Worm (Caenorhabditis elegans) whole organism, L1 larva: Measurements from ENCODE around the gene C07E3.10.
A peak's percentile ranks its signal among the peaks of the same experiment; 100 is the strongest.

ENCODE experiments used
- C16A3.4 ChIP-seq: fragments of 150-350 bp; optimal IDR thresholded peaks from 2 replicates; lab custom pipeline; 2014; ENCODE audit warnings: missing biosample characterization, missing genetic modification characterization
- F16B12.6 ChIP-seq: fragments of 150-350 bp; optimal IDR thresholded peaks from 2 replicates; lab custom pipeline; 2014; ENCODE audit warnings: missing biosample characterization, missing genetic modification characterization
- alr-1 ChIP-seq: fragments of 200-800 bp; sonication (Bioruptor generic); optimal IDR thresholded peaks from 2 replicates; lab custom pipeline; 2018; ENCODE audit warnings: borderline replicate concordance, mild to moderate bottlenecking, missing genetic modification characterization, missing compliant biosample characterization
- blmp-1 ChIP-seq: fragments of 150-350 bp; optimal IDR thresholded peaks from 2 replicates; lab custom pipeline; 2014; ENCODE audit warnings: missing biosample characterization, missing genetic modification characterization
- ceh-63 ChIP-seq: fragments of 200-800 bp; sonication (Bioruptor generic); optimal IDR thresholded peaks from 2 replicates; lab custom pipeline; 2018; ENCODE audit warnings: mild to moderate bottlenecking, missing genetic modification characterization, missing compliant biosample characterization
- ceh-8 ChIP-seq: fragments of 200-800 bp; sonication (Bioruptor generic); optimal IDR thresholded peaks from 2 replicates; lab custom pipeline; 2018; ENCODE audit warnings: mild to moderate bottlenecking, missing genetic modification characterization, moderate library complexity, missing compliant biosample characterization
- ceh-82 ChIP-seq, 3 experiments: fragments of 150-350 bp in 1 of 3; sonication (generic microtip) in 2 of 3; optimal IDR thresholded peaks; 2 replicates each; lab custom pipeline; 2014 to 2017; ENCODE audit warnings: missing biosample characterization in 3 of 3, missing genetic modification characterization in 3 of 3
- ces-1 ChIP-seq: fragments of 150-350 bp; optimal IDR thresholded peaks from 2 replicates; lab custom pipeline; 2014; ENCODE audit warnings: missing biosample characterization, missing genetic modification reagents, missing genetic modification characterization
- dpl-1 ChIP-seq, 3 experiments: fragments of 150-350 bp in 2 of 3; sonication (generic microtip) in 1 of 3; optimal IDR thresholded peaks; 2 replicates each; lab custom pipeline; 2014 to 2017; ENCODE audit warnings: missing biosample characterization in 3 of 3, missing genetic modification characterization in 3 of 3, missing genetic modification reagents in 3 of 3
- efl-1 ChIP-seq, 4 experiments: fragments of 150-350 bp; optimal IDR thresholded peaks in 3 of 4; peaks in 1 of 4; 1 replicate in 1 of 4; 2 replicates in 3 of 4; lab custom pipeline; 2014; ENCODE audit warnings: missing biosample characterization in 2 of 4, missing genetic modification characterization in 2 of 4, missing genetic modification reagents in 2 of 4
- efl-3 ChIP-seq: fragments of 200-800 bp; sonication (Bioruptor generic); optimal IDR thresholded peaks from 2 replicates; lab custom pipeline; 2018; ENCODE audit warnings: mild to moderate bottlenecking, missing genetic modification characterization, missing compliant biosample characterization
- egl-27 ChIP-seq, 2 experiments: fragments of 150-350 bp in 1 of 2; sonication (generic microtip); optimal IDR thresholded peaks; 3 replicates each; lab custom pipeline; 2017 to 2018; ENCODE audit warnings: missing biosample characterization in 2 of 2, missing genetic modification characterization in 2 of 2, missing genetic modification reagents in 2 of 2
- elt-2 ChIP-seq: sonication (generic microtip); optimal IDR thresholded peaks from 2 replicates; lab custom pipeline; 2016; ENCODE audit warnings: missing genetic modification characterization, mild to moderate bottlenecking, inconsistent platforms, missing compliant biosample characterization, missing genetic modification reagents
- ets-5 ChIP-seq: fragments of 200-800 bp; sonication (Bioruptor generic); IDR thresholded peaks from 2 replicates; pipeline ENCODE4 v1.3.6; 2022; ENCODE audit warnings: missing genetic modification characterization, missing compliant biosample characterization
- fkh-4 ChIP-seq: sonication (generic microtip); optimal IDR thresholded peaks from 2 replicates; lab custom pipeline; 2016; ENCODE audit warnings: missing compliant biosample characterization, missing genetic modification characterization, borderline replicate concordance
- fos-1 ChIP-seq: fragments of 150-350 bp; optimal IDR thresholded peaks from 2 replicates; lab custom pipeline; 2014; ENCODE audit warnings: missing biosample characterization, missing genetic modification characterization
- hlh-17 ChIP-seq: fragments of 200-800 bp; sonication (Bioruptor generic); optimal IDR thresholded peaks from 2 replicates; lab custom pipeline; 2018; ENCODE audit warnings: missing genetic modification characterization, mild to moderate bottlenecking, missing compliant biosample characterization, moderate library complexity, borderline replicate concordance
- irx-1 ChIP-seq: sonication (generic microtip); optimal IDR thresholded peaks from 2 replicates; lab custom pipeline; 2016; ENCODE audit warnings: missing genetic modification characterization, missing compliant biosample characterization
- isw-1 ChIP-seq: fragments of 200-800 bp; sonication (Bioruptor generic); IDR thresholded peaks from 2 replicates; pipeline ENCODE4 v1.3.6; 2022; ENCODE audit warnings: missing genetic modification characterization, missing compliant biosample characterization
- jun-1 ChIP-seq: fragments of 150-350 bp; optimal IDR thresholded peaks from 2 replicates; lab custom pipeline; 2014; ENCODE audit warnings: missing biosample characterization, missing genetic modification reagents, missing genetic modification characterization
- lin-14 ChIP-seq: fragments of 200-800 bp; sonication (Bioruptor generic); optimal IDR thresholded peaks from 2 replicates; lab custom pipeline; 2018; ENCODE audit warnings: mild to moderate bottlenecking, missing genetic modification characterization, moderate library complexity, missing compliant biosample characterization
- lin-15B ChIP-seq: fragments of 150-350 bp; sonication (generic microtip); optimal IDR thresholded peaks from 3 replicates; lab custom pipeline; 2014; ENCODE audit warnings: missing biosample characterization, missing genetic modification characterization
- lin-39 ChIP-seq: fragments of 150-350 bp; optimal IDR thresholded peaks from 2 replicates; lab custom pipeline; 2014; ENCODE audit warnings: missing biosample characterization, missing genetic modification reagents, missing genetic modification characterization
- lsy-2 ChIP-seq, 2 experiments: fragments of 150-350 bp; optimal IDR thresholded peaks; 2 replicates each; lab custom pipeline; 2014; ENCODE audit warnings: missing biosample characterization in 2 of 2, missing genetic modification characterization in 2 of 2
- mef-2 ChIP-seq: fragments of 150-350 bp; optimal IDR thresholded peaks from 2 replicates; lab custom pipeline; 2014; ENCODE audit warnings: missing biosample characterization, missing genetic modification characterization
- nhr-11 ChIP-seq: fragments of 150-350 bp; optimal IDR thresholded peaks from 2 replicates; lab custom pipeline; 2014; ENCODE audit warnings: missing biosample characterization, missing genetic modification characterization
- nhr-19 ChIP-seq: fragments of 200-800 bp; sonication (Bioruptor generic); conservative IDR thresholded peaks from 2 replicates; pipeline ENCODE4 v1.3.6; 2022; ENCODE audit warnings: missing genetic modification characterization, missing compliant biosample characterization
- nhr-20 ChIP-seq: sonication (generic microtip); optimal IDR thresholded peaks from 2 replicates; lab custom pipeline; 2016; ENCODE audit warnings: mild to moderate bottlenecking, missing genetic modification characterization, missing compliant biosample characterization
- nhr-237 ChIP-seq: fragments of 150-350 bp; optimal IDR thresholded peaks from 2 replicates; lab custom pipeline; 2014; ENCODE audit warnings: missing biosample characterization, missing genetic modification characterization
- nhr-76 ChIP-seq: sonication (generic microtip); optimal IDR thresholded peaks from 2 replicates; lab custom pipeline; 2017; ENCODE audit warnings: missing biosample characterization, missing genetic modification characterization
- nhr-77 ChIP-seq: fragments of 150-350 bp; optimal IDR thresholded peaks from 2 replicates; lab custom pipeline; 2014; ENCODE audit warnings: missing biosample characterization, missing genetic modification characterization
- nhr-84 ChIP-seq: sonication (generic microtip); optimal IDR thresholded peaks from 2 replicates; lab custom pipeline; 2017; ENCODE audit warnings: missing biosample characterization, missing genetic modification characterization
- nhr-85 ChIP-seq: sonication (generic microtip); peaks from one replicate; lab custom pipeline; 2016; ENCODE audit warnings: missing genetic modification characterization, inconsistent platforms, missing compliant biosample characterization
- pax-3 ChIP-seq: fragments of 200-800 bp; sonication (Bioruptor generic); optimal IDR thresholded peaks from 2 replicates; lab custom pipeline; 2018; ENCODE audit warnings: mild to moderate bottlenecking, missing genetic modification characterization, moderate library complexity, missing compliant biosample characterization
- skn-1 ChIP-seq: fragments of 150-350 bp; optimal IDR thresholded peaks from 2 replicates; lab custom pipeline; 2014; ENCODE audit warnings: missing biosample characterization, missing genetic modification characterization
- snpc-4 ChIP-seq: fragments of 150-350 bp; optimal IDR thresholded peaks from 2 replicates; lab custom pipeline; 2014; ENCODE audit warnings: missing biosample characterization, missing genetic modification characterization
- sox-4 ChIP-seq: sonication (generic microtip); optimal IDR thresholded peaks from 2 replicates; lab custom pipeline; 2016; ENCODE audit warnings: missing genetic modification characterization, missing compliant biosample characterization
- sup-37 ChIP-seq: fragments of 200-800 bp; sonication (Bioruptor generic); optimal IDR thresholded peaks from 2 replicates; lab custom pipeline; 2018; ENCODE audit warnings: mild to moderate bottlenecking, missing genetic modification characterization, missing compliant biosample characterization
- tbx-2 ChIP-seq: sonication (generic microtip); optimal IDR thresholded peaks from 2 replicates; lab custom pipeline; 2016; ENCODE audit warnings: missing genetic modification characterization, missing compliant biosample characterization
- unc-130 ChIP-seq: fragments of 150-350 bp; optimal IDR thresholded peaks from 2 replicates; lab custom pipeline; 2017; ENCODE audit warnings: missing biosample characterization, missing genetic modification characterization, inconsistent platforms
- unc-30 ChIP-seq: sonication (generic microtip); optimal IDR thresholded peaks from 2 replicates; lab custom pipeline; 2017; ENCODE audit warnings: missing biosample characterization, missing genetic modification characterization
- vab-15 ChIP-seq: sonication (generic microtip); optimal IDR thresholded peaks from 2 replicates; lab custom pipeline; 2017; ENCODE audit warnings: missing genotype, mild to moderate bottlenecking, missing genetic modification characterization, missing compliant biosample characterization
- ztf-11 ChIP-seq, 2 experiments: sonication (generic microtip); optimal IDR thresholded peaks; 2 replicates each; lab custom pipeline; 2016 to 2017; ENCODE audit warnings: missing genetic modification characterization in 2 of 2, missing biosample characterization in 1 of 2, missing compliant biosample characterization in 1 of 2

The C07E3.10 gene

ce11 chrII:10311973-10312372 is 34.2 kb upstream of the C07E3.10 start, which contains the start of gene srlf-34:
TSS of gene srlf-34 (plus strand) at chrII:10312293.
- no peak for TF ChIP-seq F16B12.6
- no peak for TF ChIP-seq efl-1 (optimal IDR thresholded peaks at IDR 0.05; lab: Kevin White, UChicago)
- peak in 1 of 2 experiments; percentile 10 for TF ChIP-seq efl-1 (GFP tag; optimal IDR thresholded peaks at IDR 0.05 in 1 of 2; lab: Kevin White, UChicago)
- TF ChIP-seq nhr-85 = peak; percentile 76
- no peak for TF ChIP-seq hlh-17 (GFP tag; lab: Kevin White, UChicago)
- TF ChIP-seq, all 84 proteins: peak for 2

ce11 chrII:10315252-10315651 is 30.9 kb upstream of the C07E3.10 start, which contains the start of gene idpp-8:
TSS of gene idpp-8 (plus strand) at chrII:10315552.
- no peak for TF ChIP-seq vab-15
- TF ChIP-seq blmp-1 = no peak
- no peak for TF ChIP-seq elt-2 (tag; lab: Kevin White, UChicago)
- TF ChIP-seq isw-1 = no peak
- no peak for TF ChIP-seq ets-5 (GFP tag; lab: Robert Waterston, UW)
- TF ChIP-seq egl-27 (tag; optimal IDR thresholded peaks at IDR 0.05; lab: Kevin White, UChicago) = no peak
- TF ChIP-seq lsy-2 (tag; optimal IDR thresholded peaks at IDR 0.05; lab: Kevin White, UChicago) = no peak
- no peak for TF ChIP-seq alr-1
- no peak for TF ChIP-seq nhr-237
- no peak for TF ChIP-seq lin-39 (tag; lab: Kevin White, UChicago)
- no peak for TF ChIP-seq dpl-1 (GFP tag; optimal IDR thresholded peaks at IDR 0.05; lab: Kevin White, UChicago)
- TF ChIP-seq sox-4 (tag; lab: Kevin White, UChicago) = no peak

- TF ChIP-seq skn-1 (tag; lab: Kevin White, UChicago) (no peak), nhr-11 (tag; lab: Kevin White, UChicago) (no peak), nhr-84 (tag; lab: Kevin White, UChicago) (no peak), snpc-4 (tag; lab: Kevin White, UChicago) (no peak), nhr-76 (tag; lab: Kevin White, UChicago) (no peak), fkh-4 (tag; lab: Kevin White, UChicago) (no peak), blmp-1 (no peak), efl-1 (optimal IDR thresholded peaks at IDR 0.05; lab: Kevin White, UChicago) (no peak), efl-1 (GFP tag; optimal IDR thresholded peaks at IDR 0.05 in 1 of 2; lab: Kevin White, UChicago) (no peak), mef-2 (tag; lab: Kevin White, UChicago) (no peak), jun-1 (tag; lab: Kevin White, UChicago) (no peak), fos-1 (tag; lab: Kevin White, UChicago) (no peak), ceh-8 (GFP tag; lab: Kevin White, UChicago) (no peak), pax-3 (tag; lab: Kevin White, UChicago) (no peak), C16A3.4 (tag; lab: Kevin White, UChicago) (no peak), lin-15B (tag; lab: Kevin White, UChicago) (no peak), tbx-2 (no peak), nhr-20 (tag; lab: Kevin White, UChicago) (no peak), nhr-19 (GFP tag; lab: Robert Waterston, UW) (no peak), unc-130 (tag; lab: Kevin White, UChicago) (no peak), ztf-11 (tag; optimal IDR thresholded peaks at IDR 0.05; lab: Kevin White, UChicago) (no peak)
- TF ChIP-seq, all 84 proteins: peak for 0
Observed at ce11 chrII:10316119-10316518, 30.1 kb upstream of the C07E3.10 start, which contains the start of gene gcy-5. TSS of gene gcy-5 (minus strand) at chrII:10316219.

- TF ChIP-seq lin-14 (no peak), nhr-19 (GFP tag; lab: Robert Waterston, UW) (no peak), elt-2 (tag; lab: Kevin White, UChicago) (no peak), nhr-77 (no peak), ceh-8 (GFP tag; lab: Kevin White, UChicago) (no peak), ceh-82 (tag; optimal IDR thresholded peaks at IDR 0.05; lab: Kevin White, UChicago) (no peak), efl-3 (GFP tag; lab: Kevin White, UChicago) (no peak), sup-37 (no peak), ceh-63 (GFP tag; lab: Kevin White, UChicago) (no peak), mef-2 (tag; lab: Kevin White, UChicago) (no peak), ces-1 (GFP tag; lab: Kevin White, UChicago) (no peak), unc-30 (tag; lab: Kevin White, UChicago) (no peak), irx-1 (tag; lab: Kevin White, UChicago) (no peak), alr-1 (no peak), F16B12.6 (no peak)
Observed at ce11 chrII:10317007-10317406, 29.2 kb upstream of the C07E3.10 start, which contains the start of gene M02G9.4. TSS of gene M02G9.4 (plus strand) at chrII:10317307.
